Fruit fly (Drosophila melanogaster): ENCODE measurements around the gene CG8209.

DNA sequence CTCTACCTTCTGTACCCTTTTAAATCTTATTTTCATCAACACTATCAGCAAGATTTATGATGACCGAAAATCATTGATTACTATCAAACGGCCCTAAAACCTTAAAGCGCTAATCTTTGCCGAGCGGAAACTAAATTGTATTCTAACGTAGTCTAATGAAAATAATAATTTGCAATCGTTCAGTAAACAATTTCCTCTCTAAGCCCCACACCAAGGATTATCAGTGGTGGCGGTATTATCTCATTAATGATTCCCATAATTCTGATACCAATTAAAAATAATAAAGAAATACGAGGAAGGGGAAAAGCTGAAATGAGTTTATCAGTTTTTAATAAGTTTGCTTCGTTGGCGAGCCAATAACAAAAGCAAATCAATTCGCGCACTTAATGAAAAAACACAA lies 32.3 kb upstream of the CG8209 start:
- no peak for TF ChIP-seq usp (GFP tag; optimal IDR thresholded peaks at IDR 0.05)
- no peak for TF ChIP-seq pan (optimal IDR thresholded peaks at IDR 0.05)
- TF ChIP-seq Dll (optimal IDR thresholded peaks at IDR 0.05), result no peak
- TF ChIP-seq psq (optimal IDR thresholded peaks at IDR 0.05), result no peak

Data from whole organism.